Worm (Caenorhabditis elegans) whole organism, L1 larva: ENCODE results near the gene T04H1.13.

Experiments used
- C16A3.4 ChIP-seq: fragments of 150-350 bp; optimal IDR thresholded peaks from 2 replicates; lab custom pipeline; 2014; ENCODE audit warnings: missing biosample characterization, missing genetic modification characterization
- F16B12.6 ChIP-seq: fragments of 150-350 bp; optimal IDR thresholded peaks from 2 replicates; lab custom pipeline; 2014; ENCODE audit warnings: missing biosample characterization, missing genetic modification characterization
- Y116A8C.19 ChIP-seq: sonication (generic microtip); optimal IDR thresholded peaks from 2 replicates; lab custom pipeline; 2016; ENCODE audit warnings: missing compliant biosample characterization, missing genetic modification characterization, borderline replicate concordance
- ama-1 ChIP-seq: fragments of 150-350 bp; optimal IDR thresholded peaks from 2 replicates; lab custom pipeline; 2014
- blmp-1 ChIP-seq: fragments of 150-350 bp; optimal IDR thresholded peaks from 2 replicates; lab custom pipeline; 2014; ENCODE audit warnings: missing biosample characterization, missing genetic modification characterization
- ces-1 ChIP-seq: fragments of 150-350 bp; optimal IDR thresholded peaks from 2 replicates; lab custom pipeline; 2014; ENCODE audit warnings: missing biosample characterization, missing genetic modification reagents, missing genetic modification characterization
- efl-1 ChIP-seq, 4 experiments: fragments of 150-350 bp; optimal IDR thresholded peaks in 3 of 4; peaks in 1 of 4; 1 replicate in 1 of 4; 2 replicates in 3 of 4; lab custom pipeline; 2014; ENCODE audit warnings: missing biosample characterization in 2 of 4, missing genetic modification characterization in 2 of 4, missing genetic modification reagents in 2 of 4
- efl-3 ChIP-seq: fragments of 200-800 bp; sonication (Bioruptor generic); optimal IDR thresholded peaks from 2 replicates; lab custom pipeline; 2018; ENCODE audit warnings: mild to moderate bottlenecking, missing genetic modification characterization, missing compliant biosample characterization
- egl-13 ChIP-seq: sonication (generic microtip); optimal IDR thresholded peaks from 2 replicates; lab custom pipeline; 2016; ENCODE audit warnings: missing genotype, missing genetic modification reagents, missing genetic modification characterization, missing compliant biosample characterization
- elt-2 ChIP-seq: sonication (generic microtip); optimal IDR thresholded peaks from 2 replicates; lab custom pipeline; 2016; ENCODE audit warnings: missing genetic modification characterization, mild to moderate bottlenecking, inconsistent platforms, missing compliant biosample characterization, missing genetic modification reagents
- elt-3 ChIP-seq, 6 experiments: fragments of 150-350 bp in 1 of 6; sonication (generic microtip); optimal IDR thresholded peaks; 2 replicates each; lab custom pipeline; 2017 to 2018; ENCODE audit warnings: missing biosample characterization in 6 of 6, missing genetic modification characterization in 6 of 6, inconsistent platforms in 1 of 6
- ets-5 ChIP-seq: fragments of 200-800 bp; sonication (Bioruptor generic); IDR thresholded peaks from 2 replicates; pipeline ENCODE4 v1.3.6; 2022; ENCODE audit warnings: missing genetic modification characterization, missing compliant biosample characterization
- fkh-10 ChIP-seq: sonication (generic microtip); optimal IDR thresholded peaks from 2 replicates; lab custom pipeline; 2017; ENCODE audit warnings: missing biosample characterization, missing genetic modification reagents, missing genetic modification characterization
- fkh-4 ChIP-seq: sonication (generic microtip); optimal IDR thresholded peaks from 2 replicates; lab custom pipeline; 2016; ENCODE audit warnings: missing compliant biosample characterization, missing genetic modification characterization, borderline replicate concordance
- fkh-8 ChIP-seq: sonication (generic microtip); optimal IDR thresholded peaks from 2 replicates; lab custom pipeline; 2016; ENCODE audit warnings: mild to moderate bottlenecking, missing genetic modification characterization, missing compliant biosample characterization
- fos-1 ChIP-seq: fragments of 150-350 bp; optimal IDR thresholded peaks from 2 replicates; lab custom pipeline; 2014; ENCODE audit warnings: missing biosample characterization, missing genetic modification characterization
- grh-1 ChIP-seq: fragments of 200-800 bp; sonication (Bioruptor generic); IDR thresholded peaks from 2 replicates; pipeline ENCODE4 v1.3.6; 2022; ENCODE audit warnings: missing genetic modification reagents, missing genetic modification characterization, missing compliant biosample characterization
- hlh-17 ChIP-seq: fragments of 200-800 bp; sonication (Bioruptor generic); optimal IDR thresholded peaks from 2 replicates; lab custom pipeline; 2018; ENCODE audit warnings: missing genetic modification characterization, mild to moderate bottlenecking, missing compliant biosample characterization, moderate library complexity, borderline replicate concordance
- hpl-2 ChIP-seq: fragments of 150-350 bp; optimal IDR thresholded peaks from 2 replicates; lab custom pipeline; 2014; ENCODE audit warnings: missing biosample characterization, missing genetic modification reagents, missing genetic modification characterization
- lin-13 ChIP-seq: fragments of 150-350 bp; optimal IDR thresholded peaks from 2 replicates; lab custom pipeline; 2014; ENCODE audit warnings: missing biosample characterization, missing genetic modification reagents, missing genetic modification characterization
- lin-14 ChIP-seq: fragments of 200-800 bp; sonication (Bioruptor generic); optimal IDR thresholded peaks from 2 replicates; lab custom pipeline; 2018; ENCODE audit warnings: mild to moderate bottlenecking, missing genetic modification characterization, moderate library complexity, missing compliant biosample characterization
- lin-39 ChIP-seq: fragments of 150-350 bp; optimal IDR thresholded peaks from 2 replicates; lab custom pipeline; 2014; ENCODE audit warnings: missing biosample characterization, missing genetic modification reagents, missing genetic modification characterization
- lsy-2 ChIP-seq, 2 experiments: fragments of 150-350 bp; optimal IDR thresholded peaks; 2 replicates each; lab custom pipeline; 2014; ENCODE audit warnings: missing biosample characterization in 2 of 2, missing genetic modification characterization in 2 of 2
- mdl-1 ChIP-seq, 2 experiments: fragments of 150-350 bp; optimal IDR thresholded peaks; 2 replicates each; lab custom pipeline; 2014 to 2017; ENCODE audit warnings: missing biosample characterization in 2 of 2, missing genetic modification characterization in 2 of 2, inconsistent platforms in 1 of 2
- nhr-11 ChIP-seq: fragments of 150-350 bp; optimal IDR thresholded peaks from 2 replicates; lab custom pipeline; 2014; ENCODE audit warnings: missing biosample characterization, missing genetic modification characterization
- nhr-12 ChIP-seq: sonication (generic microtip); optimal IDR thresholded peaks from 2 replicates; lab custom pipeline; 2017; ENCODE audit warnings: missing biosample characterization, missing genetic modification characterization
- nhr-19 ChIP-seq: fragments of 200-800 bp; sonication (Bioruptor generic); conservative IDR thresholded peaks from 2 replicates; pipeline ENCODE4 v1.3.6; 2022; ENCODE audit warnings: missing genetic modification characterization, missing compliant biosample characterization
- nhr-71 ChIP-seq: sonication (generic microtip); optimal IDR thresholded peaks from 2 replicates; lab custom pipeline; 2016; ENCODE audit warnings: mild to moderate bottlenecking, missing genetic modification characterization, moderate library complexity, missing compliant biosample characterization
- nhr-84 ChIP-seq: sonication (generic microtip); optimal IDR thresholded peaks from 2 replicates; lab custom pipeline; 2017; ENCODE audit warnings: missing biosample characterization, missing genetic modification characterization
- nhr-90 ChIP-seq: sonication (generic microtip); optimal IDR thresholded peaks from 2 replicates; lab custom pipeline; 2016; ENCODE audit warnings: mild to moderate bottlenecking, missing genetic modification characterization, missing compliant biosample characterization; ENCODE audit not compliant: poor library complexity
- sox-4 ChIP-seq: sonication (generic microtip); optimal IDR thresholded peaks from 2 replicates; lab custom pipeline; 2016; ENCODE audit warnings: missing genetic modification characterization, missing compliant biosample characterization
- sup-37 ChIP-seq: fragments of 200-800 bp; sonication (Bioruptor generic); optimal IDR thresholded peaks from 2 replicates; lab custom pipeline; 2018; ENCODE audit warnings: mild to moderate bottlenecking, missing genetic modification characterization, missing compliant biosample characterization
- swsn-7 ChIP-seq: sonication (generic microtip); optimal IDR thresholded peaks from 2 replicates; lab custom pipeline; 2016; ENCODE audit warnings: missing genetic modification characterization, missing compliant biosample characterization
- tbx-2 ChIP-seq: sonication (generic microtip); optimal IDR thresholded peaks from 2 replicates; lab custom pipeline; 2016; ENCODE audit warnings: missing genetic modification characterization, missing compliant biosample characterization
- unc-30 ChIP-seq: sonication (generic microtip); optimal IDR thresholded peaks from 2 replicates; lab custom pipeline; 2017; ENCODE audit warnings: missing biosample characterization, missing genetic modification characterization
- unc-86 ChIP-seq: sonication (generic microtip); optimal IDR thresholded peaks from 2 replicates; lab custom pipeline; 2016; ENCODE audit warnings: missing genetic modification characterization, missing compliant biosample characterization
- unc-98 ChIP-seq: fragments of 200-800 bp; sonication (Bioruptor generic); IDR thresholded peaks from 2 replicates; pipeline ENCODE4 v1.3.6; 2022; ENCODE audit warnings: missing genetic modification characterization, missing compliant biosample characterization
- zip-4 ChIP-seq: fragments of 200-800 bp; sonication (Bioruptor generic); optimal IDR thresholded peaks from 2 replicates; lab custom pipeline; 2018; ENCODE audit warnings: mild to moderate bottlenecking, missing genetic modification characterization, moderate library complexity, missing compliant biosample characterization

The T04H1.13 gene

DNA sequence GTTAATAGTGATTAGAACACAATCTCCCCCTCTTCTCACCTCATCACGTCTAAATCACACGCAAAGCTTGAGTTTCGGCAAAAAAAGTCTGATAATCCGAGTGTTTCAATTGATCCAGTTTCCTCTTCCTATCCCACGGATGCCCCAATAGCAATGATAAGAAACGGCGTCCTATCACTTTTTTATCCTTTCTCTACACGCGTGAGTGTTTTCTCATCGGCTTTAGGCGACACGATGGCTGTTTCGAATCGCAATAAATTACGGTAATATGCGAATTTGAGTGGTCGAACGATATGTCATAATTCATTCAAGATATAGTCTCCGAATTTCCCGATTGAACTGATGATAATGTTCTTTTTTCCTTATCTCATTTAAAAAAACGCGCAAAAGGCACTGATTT lies 45.4 kb downstream of the T04H1.13 start:
- TF ChIP-seq tbx-2 (tag; lab: Kevin White, UChicago) = no peak
- peak; percentile 97 for TF ChIP-seq blmp-1 (tag; lab: Kevin White, UChicago)
- peak in 1 of 6 experiments; percentile 92 for TF ChIP-seq elt-3 (tag; optimal IDR thresholded peaks at IDR 0.05; lab: Kevin White, UChicago)
- TF ChIP-seq, all 84 proteins: peak for 2

- TF ChIP-seq unc-30 (tag; lab: Kevin White, UChicago) (no peak), F16B12.6 (tag; lab: Kevin White, UChicago) (no peak), fkh-10 (GFP tag; lab: Kevin White, UChicago) (no peak), egl-13 (tag; lab: Kevin White, UChicago) (no peak), elt-2 (tag; lab: Kevin White, UChicago) (no peak), unc-98 (GFP tag; lab: Robert Waterston, UW) (no peak), grh-1 (GFP tag; lab: Robert Waterston, UW) (no peak), hlh-17 (GFP tag; lab: Kevin White, UChicago) (no peak), Y116A8C.19 (tag; lab: Kevin White, UChicago) (no peak), hpl-2 (GFP tag; lab: Kevin White, UChicago) (no peak), ama-1 (lab: Kevin White, UChicago) (no peak)
Observed at ce11 chrV:12198545-12198944, 46.3 kb downstream of the T04H1.13 start, which contains the start of gene lon-3. Gene lon-3, minus strand, starts transcription at chrV:12198645.

ce11 chrV:12197748-12198147 lies 47.1 kb downstream of the T04H1.13 start:
- no peak for TF ChIP-seq sox-4
- TF ChIP-seq nhr-84 = no peak
- no peak for TF ChIP-seq mdl-1 (tag; optimal IDR thresholded peaks at IDR 0.05; lab: Kevin White, UChicago)
- TF ChIP-seq fos-1 = no peak
- TF ChIP-seq nhr-19 (GFP tag; lab: Robert Waterston, UW) = no peak
- no peak for TF ChIP-seq lsy-2 (tag; optimal IDR thresholded peaks at IDR 0.05; lab: Kevin White, UChicago)
- no peak for TF ChIP-seq nhr-90 (tag; lab: Kevin White, UChicago)
- no peak for TF ChIP-seq fkh-8 (tag; lab: Kevin White, UChicago)
- TF ChIP-seq efl-3 (GFP tag; lab: Kevin White, UChicago) = no peak
- no peak for TF ChIP-seq zip-4

DNA sequence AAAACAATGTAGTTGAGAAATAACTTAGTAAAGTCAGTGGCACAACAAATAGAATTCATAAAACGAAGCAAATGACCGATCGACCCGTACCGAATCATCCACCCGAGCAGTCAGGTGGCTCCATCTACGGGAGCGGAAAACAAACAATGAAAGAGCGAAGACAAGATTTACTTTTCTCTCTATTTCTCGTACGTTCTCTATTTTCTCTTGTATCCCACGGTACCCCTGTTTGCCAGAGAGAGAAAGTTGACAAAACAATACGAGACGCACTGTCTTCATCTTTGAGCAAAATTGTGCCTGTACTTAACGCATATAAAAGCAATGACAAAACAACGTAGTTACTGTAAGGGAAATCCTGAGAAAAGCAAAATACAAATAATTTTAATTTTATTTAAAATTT lies 48.2 kb downstream of the T04H1.13 start:
- no peak for TF ChIP-seq lsy-2 (tag; optimal IDR thresholded peaks at IDR 0.05; lab: Kevin White, UChicago)
- TF ChIP-seq lin-39 (tag; lab: Kevin White, UChicago) = no peak
- TF ChIP-seq nhr-71 = no peak
- no peak for TF ChIP-seq elt-3 (tag; optimal IDR thresholded peaks at IDR 0.05; lab: Kevin White, UChicago)
- no peak for TF ChIP-seq fkh-4 (tag; lab: Kevin White, UChicago)
- TF ChIP-seq nhr-12 (tag; lab: Kevin White, UChicago) = no peak
- no peak for TF ChIP-seq C16A3.4 (tag; lab: Kevin White, UChicago)
- TF ChIP-seq swsn-7 (tag; lab: Kevin White, UChicago) = no peak
- TF ChIP-seq unc-86 (tag; lab: Kevin White, UChicago) = no peak
- no peak for TF ChIP-seq efl-1 (optimal IDR thresholded peaks at IDR 0.05; lab: Kevin White, UChicago)
- peak in 1 of 2 experiments; percentile 56 for TF ChIP-seq efl-1 (GFP tag; optimal IDR thresholded peaks at IDR 0.05 in 1 of 2; lab: Kevin White, UChicago)
- TF ChIP-seq lin-14 (GFP tag; lab: Kevin White, UChicago) = peak; percentile 19

DNA sequence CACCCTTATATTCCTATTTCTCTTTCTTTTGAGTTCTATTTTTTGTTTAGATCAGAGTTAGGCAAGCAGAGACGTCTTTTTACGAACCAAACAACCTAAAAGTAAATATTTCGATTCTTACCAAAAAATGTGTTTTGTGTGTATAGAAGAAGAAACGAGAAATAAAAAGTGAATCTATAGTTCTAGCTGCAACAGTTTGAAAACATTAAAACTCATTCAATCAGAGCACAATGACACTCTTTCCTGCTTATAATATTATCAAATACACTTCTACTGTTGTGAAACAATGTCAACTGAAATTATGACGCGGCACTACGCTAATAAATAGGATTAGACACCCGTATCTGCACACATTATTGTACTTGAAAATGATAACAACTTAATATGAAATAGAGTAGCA lies 49.0 kb downstream of the T04H1.13 start, which contains the start of gene ZK836.3:
TSS of gene ZK836.3 (minus strand) at position 101 of the 400 bp plus-strand sequence.
- TF ChIP-seq hpl-2 (GFP tag; lab: Kevin White, UChicago) (no peak), sup-37 (no peak), lin-13 (no peak), nhr-90 (tag; lab: Kevin White, UChicago) (no peak), nhr-11 (tag; lab: Kevin White, UChicago) (no peak), efl-1 (optimal IDR thresholded peaks at IDR 0.05; lab: Kevin White, UChicago) (no peak), efl-1 (GFP tag; optimal IDR thresholded peaks at IDR 0.05 in 1 of 2; lab: Kevin White, UChicago) (peak in 1 of 2 experiments; percentile 30), ces-1 (GFP tag; lab: Kevin White, UChicago) (no peak), lin-14 (GFP tag; lab: Kevin White, UChicago) (no peak), ets-5 (GFP tag; lab: Robert Waterston, UW) (no peak)
